Worm (Caenorhabditis elegans) whole organism, early embryonic: ENCODE data around the gene sri-7.

ENCODE experiments used
- B0310.2 ChIP-seq: sonication (generic microtip); optimal IDR thresholded peaks from 2 replicates; lab custom pipeline; 2016; ENCODE audit warnings: mild to moderate bottlenecking, missing genetic modification characterization, missing compliant biosample characterization
- F13C5.2 ChIP-seq: sonication (generic microtip); optimal IDR thresholded peaks from 2 replicates; lab custom pipeline; 2017; ENCODE audit warnings: mild to moderate bottlenecking, missing genetic modification characterization, inconsistent platforms, missing compliant biosample characterization
- aly-1 ChIP-seq: sonication (generic microtip); optimal IDR thresholded peaks from 2 replicates; lab custom pipeline; 2016; ENCODE audit warnings: missing genetic modification characterization, missing compliant biosample characterization
- ama-1 ChIP-seq: fragments of 150-350 bp; optimal IDR thresholded peaks from 2 replicates; lab custom pipeline; 2014
- ceh-13 ChIP-seq: fragments of 200-800 bp; sonication (Bioruptor generic); optimal IDR thresholded peaks from 2 replicates; lab custom pipeline; 2018; ENCODE audit warnings: mild to moderate bottlenecking, missing genetic modification characterization, missing compliant biosample characterization
- flt-1 ChIP-seq: fragments of 200-800 bp; sonication (Bioruptor generic); IDR thresholded peaks from 2 replicates; pipeline ENCODE4 v1.3.6; 2022; ENCODE audit warnings: missing genetic modification characterization, missing compliant biosample characterization
- hmbx-1 ChIP-seq: sonication (generic microtip); optimal IDR thresholded peaks from 2 replicates; lab custom pipeline; 2016; ENCODE audit warnings: mild to moderate bottlenecking, missing genetic modification characterization, missing compliant biosample characterization
- hmg-4 ChIP-seq: fragments of 200-800 bp; sonication (Bioruptor generic); optimal IDR thresholded peaks from 2 replicates; lab custom pipeline; 2018; ENCODE audit warnings: mild to moderate bottlenecking, missing genetic modification characterization, missing compliant biosample characterization
- scrt-1 ChIP-seq: fragments of 200-800 bp; sonication (Bioruptor generic); IDR thresholded peaks from 2 replicates; pipeline ENCODE4 v1.3.6; 2022; ENCODE audit warnings: missing genetic modification characterization, missing compliant biosample characterization
- sea-1 ChIP-seq: fragments of 200-800 bp; sonication (Bioruptor generic); conservative IDR thresholded peaks from 2 replicates; pipeline ENCODE4 v1.3.6; 2022; ENCODE audit warnings: missing genetic modification characterization, missing compliant biosample characterization
- tbx-11 ChIP-seq: fragments of 200-800 bp; sonication (Bioruptor generic); IDR thresholded peaks from 2 replicates; pipeline ENCODE4 v1.3.6; 2022; ENCODE audit warnings: missing genetic modification characterization, missing compliant biosample characterization
- tra-4 ChIP-seq: sonication (generic microtip); optimal IDR thresholded peaks from 2 replicates; lab custom pipeline; 2017; ENCODE audit warnings: missing genetic modification characterization, missing compliant biosample characterization

ce11 chrV:15451421-15451820 is 51.3 kb downstream of the sri-7 start, which contains the start of gene srw-33:
- no peak for TF ChIP-seq tbx-11
- TF ChIP-seq ama-1 (lab: Kevin White, UChicago) = no peak
- TF ChIP-seq hmbx-1 = no peak
- TF ChIP-seq hmg-4 (GFP tag; lab: Kevin White, UChicago) = no peak
- TF ChIP-seq aly-1 (tag; lab: Kevin White, UChicago) = no peak
- no peak for TF ChIP-seq sea-1 (GFP tag; lab: Robert Waterston, UW)
- TF ChIP-seq flt-1 (GFP tag; lab: Robert Waterston, UW) = no peak
- TF ChIP-seq tra-4 = no peak
- no peak for TF ChIP-seq scrt-1
- TF ChIP-seq B0310.2 = no peak
- no peak for TF ChIP-seq F13C5.2 (tag; lab: Kevin White, UChicago)
- no peak for TF ChIP-seq ceh-13 (GFP tag; lab: Kevin White, UChicago)
